Worm (Caenorhabditis elegans) whole organism, early embryonic: ENCODE measurements around the gene C13B4.1.

ENCODE experiments used
- B0310.2 ChIP-seq: sonication (generic microtip); optimal IDR thresholded peaks from 2 replicates; lab custom pipeline; 2016; ENCODE audit warnings: mild to moderate bottlenecking, missing genetic modification characterization, missing compliant biosample characterization
- ama-1 ChIP-seq: fragments of 150-350 bp; optimal IDR thresholded peaks from 2 replicates; lab custom pipeline; 2014
- ceh-36 ChIP-seq: sonication (generic microtip); optimal IDR thresholded peaks from 2 replicates; lab custom pipeline; 2016; ENCODE audit warnings: missing genetic modification characterization, inconsistent platforms, missing compliant biosample characterization
- flt-1 ChIP-seq: fragments of 200-800 bp; sonication (Bioruptor generic); IDR thresholded peaks from 2 replicates; pipeline ENCODE4 v1.3.6; 2022; ENCODE audit warnings: missing genetic modification characterization, missing compliant biosample characterization
- hmbx-1 ChIP-seq: sonication (generic microtip); optimal IDR thresholded peaks from 2 replicates; lab custom pipeline; 2016; ENCODE audit warnings: mild to moderate bottlenecking, missing genetic modification characterization, missing compliant biosample characterization
- pes-1 ChIP-seq: fragments of 200-800 bp; sonication (Bioruptor generic); IDR thresholded peaks from 2 replicates; pipeline ENCODE4 v1.3.6; 2022; ENCODE audit warnings: missing genetic modification reagents, missing genetic modification characterization, missing compliant biosample characterization
- sea-1 ChIP-seq: fragments of 200-800 bp; sonication (Bioruptor generic); conservative IDR thresholded peaks from 2 replicates; pipeline ENCODE4 v1.3.6; 2022; ENCODE audit warnings: missing genetic modification characterization, missing compliant biosample characterization
- tbx-11 ChIP-seq: fragments of 200-800 bp; sonication (Bioruptor generic); IDR thresholded peaks from 2 replicates; pipeline ENCODE4 v1.3.6; 2022; ENCODE audit warnings: missing genetic modification characterization, missing compliant biosample characterization

DNA sequence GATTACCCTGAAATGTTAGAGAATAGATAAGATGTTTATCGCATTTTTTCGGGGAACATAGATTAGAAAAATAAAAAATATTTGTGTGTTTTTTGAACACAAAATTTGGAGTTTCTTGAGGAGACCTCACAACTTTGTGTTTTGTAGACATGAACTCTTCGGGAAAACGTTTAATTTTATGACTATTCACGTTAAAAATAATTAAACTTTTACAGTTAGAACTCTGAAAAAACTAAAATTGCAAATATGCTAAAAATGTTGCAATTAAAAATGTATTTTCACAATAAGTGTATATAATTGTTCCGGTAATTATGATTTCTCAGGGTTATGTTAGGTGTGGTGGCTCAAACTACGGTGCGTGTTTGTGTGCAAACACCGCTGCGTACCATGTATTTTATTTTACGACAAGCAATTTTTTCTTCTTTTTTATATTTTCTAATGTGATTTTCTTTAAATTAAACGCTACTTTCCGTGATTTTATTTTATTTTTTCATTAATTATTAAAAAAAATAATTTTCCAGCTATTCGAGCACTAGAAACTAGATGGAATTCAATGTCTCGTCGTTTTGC is 48.9 kb upstream of the C13B4.1 start, which contains the start of the genes F57C2.5 and spat-1:
- TF ChIP-seq ceh-36 (no peak), ama-1 (lab: Kevin White, UChicago) (no peak), hmbx-1 (tag; lab: Kevin White, UChicago) (no peak), flt-1 (GFP tag; lab: Robert Waterston, UW) (no peak), pes-1 (peak; percentile 65), sea-1 (GFP tag; lab: Robert Waterston, UW) (peak; percentile 41; the same call in 1 of the 2 replicates), tbx-11 (GFP tag; lab: Robert Waterston, UW) (no peak), B0310.2 (tag; lab: Kevin White, UChicago) (no peak)
